Worm (Caenorhabditis elegans) whole organism, L4 larva: Measurements from ENCODE around the gene Y62F5A.12.

Experiments used
- F10B5.3 ChIP-seq: sonication (generic microtip); optimal IDR thresholded peaks from 2 replicates; lab custom pipeline; 2016; ENCODE audit warnings: mild to moderate bottlenecking, missing genetic modification characterization, missing compliant biosample characterization
- F44E2.7 ChIP-seq: fragments of 200-800 bp; sonication (Bioruptor generic); IDR thresholded peaks from 2 replicates; pipeline ENCODE4 v2.1.2; 2022; ENCODE audit warnings: missing genetic modification characterization, missing compliant biosample characterization
- F49E8.2 ChIP-seq: sonication (generic microtip); optimal IDR thresholded peaks from 2 replicates; lab custom pipeline; 2016; ENCODE audit warnings: missing compliant biosample characterization, mild to moderate bottlenecking, missing genetic modification characterization, borderline replicate concordance
- T20F7.1 ChIP-seq: fragments of 200-800 bp; sonication (Bioruptor generic); optimal IDR thresholded peaks from 2 replicates; lab custom pipeline; 2018; ENCODE audit warnings: mild to moderate bottlenecking, missing genetic modification characterization, missing compliant biosample characterization
- T26A8.4 ChIP-seq: fragments of 200-800 bp; sonication (Bioruptor generic); IDR thresholded peaks from 2 replicates; pipeline ENCODE4 v1.3.6; 2022; ENCODE audit warnings: missing genetic modification characterization, missing compliant biosample characterization
- Y48G9A.11 ChIP-seq: fragments of 200-800 bp; sonication (Bioruptor generic); IDR thresholded peaks from 2 replicates; pipeline ENCODE4 v1.3.6; 2022; ENCODE audit warnings: missing genetic modification reagents, missing genetic modification characterization, missing compliant biosample characterization
- Y5F2A.4 ChIP-seq: fragments of 200-800 bp; sonication (Bioruptor generic); optimal IDR thresholded peaks from 2 replicates; lab custom pipeline; 2018; ENCODE audit warnings: mild to moderate bottlenecking, missing genetic modification characterization, missing compliant biosample characterization
- aha-1 ChIP-seq: fragments of 150-350 bp; peaks from one replicate; lab custom pipeline; 2014; ENCODE audit warnings: missing biosample characterization, missing genetic modification characterization
- aly-2 ChIP-seq: sonication (generic microtip); optimal IDR thresholded peaks from 2 replicates; lab custom pipeline; 2018; ENCODE audit warnings: missing biosample characterization, missing genetic modification characterization
- ama-1 ChIP-seq: fragments of 150-350 bp; optimal IDR thresholded peaks from 2 replicates; lab custom pipeline; 2014; ENCODE audit warnings: inconsistent platforms, mixed read lengths
- attf-4 ChIP-seq: sonication (generic microtip); optimal IDR thresholded peaks from 3 replicates; lab custom pipeline; 2017; ENCODE audit warnings: missing biosample characterization, missing genetic modification characterization
- cey-2 ChIP-seq: sonication (generic microtip); optimal IDR thresholded peaks from 3 replicates; lab custom pipeline; 2017; ENCODE audit warnings: missing genetic modification characterization, mild to moderate bottlenecking, missing compliant biosample characterization, antibody characterized with exemption, borderline replicate concordance; ENCODE audit not compliant: insufficient read depth
- ctbp-1 ChIP-seq: fragments of 200-800 bp; sonication (Bioruptor generic); IDR thresholded peaks from 2 replicates; pipeline ENCODE4 v1.3.6; 2022; ENCODE audit warnings: missing genetic modification reagents, missing genetic modification characterization, missing compliant biosample characterization
- daf-19 ChIP-seq: fragments of 200-800 bp; sonication (Bioruptor generic); conservative IDR thresholded peaks from 2 replicates; pipeline ENCODE4 v1.3.6; 2022; ENCODE audit warnings: missing genetic modification characterization, missing compliant biosample characterization
- daf-8 ChIP-seq: fragments of 200-800 bp; sonication (Bioruptor generic); IDR thresholded peaks from 2 replicates; pipeline ENCODE4 v1.3.6; 2022; ENCODE audit warnings: missing genetic modification characterization, missing compliant biosample characterization
- duxl-1 ChIP-seq: sonication (generic microtip); optimal IDR thresholded peaks from 2 replicates; lab custom pipeline; 2016; ENCODE audit warnings: mild to moderate bottlenecking, missing genetic modification characterization, moderate library complexity, missing compliant biosample characterization; ENCODE audit not compliant: poor library complexity
- dve-1 ChIP-seq: sonication (generic microtip); optimal IDR thresholded peaks from 2 replicates; lab custom pipeline; 2017; ENCODE audit warnings: antibody characterized with exemption, mild to moderate bottlenecking, missing genetic modification characterization, missing compliant biosample characterization; ENCODE audit not compliant: insufficient read depth
- egl-43 ChIP-seq: fragments of 200-800 bp; sonication (Bioruptor generic); IDR thresholded peaks from 2 replicates; pipeline ENCODE4 v1.3.6; 2022; ENCODE audit warnings: missing genetic modification reagents, missing genetic modification characterization, missing compliant biosample characterization
- hlh-11 ChIP-seq: fragments of 200-800 bp; sonication (Bioruptor generic); optimal IDR thresholded peaks from 2 replicates; lab custom pipeline; 2018; ENCODE audit warnings: mild to moderate bottlenecking, missing genetic modification characterization, missing compliant biosample characterization
- hmg-1.1 ChIP-seq: fragments of 200-800 bp; sonication (Bioruptor generic); IDR thresholded peaks from 2 replicates; pipeline ENCODE4 v1.3.6; 2022; ENCODE audit warnings: missing genetic modification reagents, missing genetic modification characterization, missing compliant biosample characterization
- jun-1 ChIP-seq: fragments of 150-350 bp; optimal IDR thresholded peaks from 2 replicates; lab custom pipeline; 2014; ENCODE audit warnings: missing biosample characterization, missing genetic modification reagents, missing genetic modification characterization
- lim-7 ChIP-seq: fragments of 200-800 bp; sonication (Bioruptor generic); IDR thresholded peaks from 2 replicates; pipeline ENCODE4 v1.3.6; 2022; ENCODE audit warnings: missing genetic modification characterization, missing compliant biosample characterization
- lin-1 ChIP-seq: fragments of 200-800 bp; sonication (Bioruptor generic); IDR thresholded peaks from 2 replicates; pipeline ENCODE4 v1.3.6; 2022; ENCODE audit warnings: missing genetic modification reagents, missing genetic modification characterization, missing compliant biosample characterization
- lin-15B ChIP-seq: fragments of 150-350 bp; sonication (generic microtip); optimal IDR thresholded peaks from 3 replicates; lab custom pipeline; 2014; ENCODE audit warnings: missing biosample characterization, missing genetic modification characterization
- lin-29 ChIP-seq: fragments of 200-800 bp; sonication (Bioruptor generic); IDR thresholded peaks from 2 replicates; pipeline ENCODE4 v1.3.6; 2022; ENCODE audit warnings: missing genetic modification reagents, missing genetic modification characterization, missing compliant biosample characterization
- madf-5 ChIP-seq, 2 experiments: fragments of 200-800 bp; sonication (Bioruptor generic); IDR thresholded peaks; 2 replicates each; pipeline ENCODE4 v1.3.6; 2022; ENCODE audit warnings: missing compliant biosample characterization in 2 of 2, missing genetic modification characterization in 2 of 2
- mdt-29 ChIP-seq: fragments of 200-800 bp; sonication (Bioruptor generic); IDR thresholded peaks from 2 replicates; pipeline ENCODE4 v1.3.6; 2022; ENCODE audit warnings: missing genetic modification reagents, missing genetic modification characterization, missing compliant biosample characterization
- mep-1 ChIP-seq: fragments of 150-350 bp; sonication (generic microtip); optimal IDR thresholded peaks from 3 replicates; lab custom pipeline; 2014; ENCODE audit warnings: missing biosample characterization, missing genetic modification characterization
- mes-2 ChIP-seq: sonication (generic microtip); optimal IDR thresholded peaks from 2 replicates; lab custom pipeline; 2016; ENCODE audit warnings: missing genotype, mild to moderate bottlenecking, missing genetic modification characterization, missing compliant biosample characterization; ENCODE audit not compliant: poor library complexity, severe bottlenecking
- mxl-3 ChIP-seq: fragments of 200-800 bp; sonication (Bioruptor generic); optimal IDR thresholded peaks from 2 replicates; lab custom pipeline; 2018; ENCODE audit warnings: mild to moderate bottlenecking, missing genetic modification characterization, missing compliant biosample characterization
- nhr-76 ChIP-seq: fragments of 150-350 bp; optimal IDR thresholded peaks from 2 replicates; lab custom pipeline; 2014; ENCODE audit warnings: missing biosample characterization, missing genetic modification characterization
- saeg-2 ChIP-seq: fragments of 200-800 bp; sonication (Bioruptor generic); IDR thresholded peaks from 2 replicates; pipeline ENCODE4 v1.3.6; 2022; ENCODE audit warnings: missing genetic modification reagents, missing genetic modification characterization, missing compliant biosample characterization
- set-16 ChIP-seq: fragments of 200-800 bp; sonication (Bioruptor generic); IDR thresholded peaks from 2 replicates; pipeline ENCODE4 v1.3.6; 2022; ENCODE audit warnings: missing genetic modification reagents, missing genetic modification characterization, missing compliant biosample characterization
- snpc-4 ChIP-seq: fragments of 150-350 bp; optimal IDR thresholded peaks from 2 replicates; lab custom pipeline; 2014; ENCODE audit warnings: missing biosample characterization, missing genetic modification characterization
- spr-3 ChIP-seq: fragments of 200-800 bp; sonication (Bioruptor generic); optimal IDR thresholded peaks from 2 replicates; lab custom pipeline; 2018; ENCODE audit warnings: mild to moderate bottlenecking, missing genetic modification characterization, missing compliant biosample characterization
- tra-1 ChIP-seq: fragments of 200-800 bp; sonication (Bioruptor generic); IDR thresholded peaks from 2 replicates; pipeline ENCODE4 v1.3.6; 2022; ENCODE audit warnings: missing genetic modification reagents, missing genetic modification characterization, missing compliant biosample characterization
- unc-130 ChIP-seq: sonication (generic microtip); optimal IDR thresholded peaks from 2 replicates; lab custom pipeline; 2016; ENCODE audit warnings: missing genetic modification reagents, missing genetic modification characterization, missing compliant biosample characterization
- unc-39 ChIP-seq: sonication (generic microtip); optimal IDR thresholded peaks from 2 replicates; lab custom pipeline; 2017; ENCODE audit warnings: missing biosample characterization, missing genetic modification characterization
- unc-62 ChIP-seq, 3 experiments: fragments of 150-350 bp in 1 of 3; sonication (generic microtip); optimal IDR thresholded peaks in 2 of 3; peaks in 1 of 3; 1 replicate in 1 of 3; 2 replicates in 2 of 3; lab custom pipeline; 2014 to 2017; ENCODE audit warnings: missing biosample characterization in 3 of 3, missing genetic modification characterization in 3 of 3, missing genetic modification reagents in 3 of 3, missing genotype in 1 of 3
- vab-7 ChIP-seq: fragments of 200-800 bp; sonication (Bioruptor generic); IDR thresholded peaks from 2 replicates; pipeline ENCODE4 v1.3.6; 2022; ENCODE audit warnings: missing genetic modification reagents, missing genetic modification characterization, missing compliant biosample characterization
- zag-1 ChIP-seq: fragments of 150-350 bp; optimal IDR thresholded peaks from 2 replicates; lab custom pipeline; 2014; ENCODE audit warnings: missing biosample characterization, missing genetic modification characterization
- zip-2 ChIP-seq: fragments of 150-350 bp; optimal IDR thresholded peaks from 2 replicates; lab custom pipeline; 2014; ENCODE audit warnings: missing biosample characterization, missing genetic modification characterization

The Y62F5A.12 gene

ce11 chrII:11518184-11518583 is 16.1 kb downstream of the Y62F5A.12 start, which contains the start of gene B0334.10:
B0334.10 (plus strand) TSS chrII:11518484.
- no peak for TF ChIP-seq jun-1 (tag; lab: Kevin White, UChicago)
- TF ChIP-seq mxl-3 (GFP tag; lab: Kevin White, UChicago) = no peak
- no peak for TF ChIP-seq lin-15B
- TF ChIP-seq F49E8.2 (tag; lab: Kevin White, UChicago) = no peak
- TF ChIP-seq Y48G9A.11 (GFP tag; lab: Robert Waterston, UW) = no peak
- TF ChIP-seq F10B5.3 (tag; lab: Kevin White, UChicago) = no peak
- TF ChIP-seq T20F7.1 (GFP tag; lab: Kevin White, UChicago) = no peak
- no peak for TF ChIP-seq vab-7 (GFP tag; lab: Robert Waterston, UW)
- no peak for TF ChIP-seq attf-4
- TF ChIP-seq unc-130 (GFP tag; lab: Kevin White, UChicago) = no peak
- no peak for TF ChIP-seq ama-1 (lab: Kevin White, UChicago)
- no peak for TF ChIP-seq zag-1 (tag; lab: Kevin White, UChicago)

ce11 chrII:11514775-11515174 is 19.5 kb downstream of the Y62F5A.12 start, which contains the start of gene srh-44:
srh-44 (plus strand) TSS chrII:11515075.
- TF ChIP-seq set-16 (GFP tag; lab: Robert Waterston, UW) (no peak), mes-2 (tag; lab: Kevin White, UChicago) (no peak), mep-1 (tag; lab: Kevin White, UChicago) (no peak), saeg-2 (GFP tag; lab: Robert Waterston, UW) (no peak), snpc-4 (tag; lab: Kevin White, UChicago) (no peak), lim-7 (GFP tag; lab: Robert Waterston, UW) (no peak), nhr-76 (tag; lab: Kevin White, UChicago) (no peak), unc-39 (no peak), madf-5 (GFP tag; IDR thresholded peaks at IDR 0.05; lab: Robert Waterston, UW) (no peak), cey-2 (tag; lab: Kevin White, UChicago) (no peak), T26A8.4 (GFP tag; lab: Robert Waterston, UW) (no peak), dve-1 (no peak), Y5F2A.4 (GFP tag; lab: Kevin White, UChicago) (no peak), ctbp-1 (no peak), zip-2 (no peak), daf-8 (GFP tag; lab: Robert Waterston, UW) (no peak), hmg-1.1 (no peak), tra-1 (GFP tag; lab: Robert Waterston, UW) (no peak), mdt-29 (GFP tag; lab: Robert Waterston, UW) (no peak)
- TF ChIP-seq, all 104 proteins: peak for 0

ce11 chrII:11512921-11513320 is 21.4 kb downstream of the Y62F5A.12 start:
- no peak for TF ChIP-seq egl-43 (GFP tag; lab: Robert Waterston, UW)
- TF ChIP-seq aha-1 (tag; lab: Kevin White, UChicago) = peak; percentile 59
- TF ChIP-seq unc-62 (GFP tag; optimal IDR thresholded peaks at IDR 0.05 in 1 of 2; lab: Kevin White, UChicago) = peak in 1 of 2 experiments; percentile 74
- TF ChIP-seq unc-62 (tag; optimal IDR thresholded peaks at IDR 0.05; lab: Kevin White, UChicago) = no peak
- TF ChIP-seq, all 104 proteins: peak for 2

ce11 chrII:11510373-11510772 is 23.9 kb downstream of the Y62F5A.12 start, which contains the start of gene npr-41:
npr-41 (plus strand) TSS chrII:11510673.
- TF ChIP-seq lin-1 (GFP tag; lab: Robert Waterston, UW) = no peak
- TF ChIP-seq lin-29 = no peak
- no peak for TF ChIP-seq ama-1 (lab: Kevin White, UChicago)
- TF ChIP-seq aly-2 (tag; lab: Kevin White, UChicago) = no peak
- no peak for TF ChIP-seq mes-2 (tag; lab: Kevin White, UChicago)
- TF ChIP-seq egl-43 (GFP tag; lab: Robert Waterston, UW) = no peak
- TF ChIP-seq daf-19 (GFP tag; lab: Robert Waterston, UW) = no peak
- TF ChIP-seq spr-3 (GFP tag; lab: Kevin White, UChicago) = no peak
- no peak for TF ChIP-seq hlh-11
- no peak for TF ChIP-seq zip-2
- TF ChIP-seq snpc-4 (tag; lab: Kevin White, UChicago) = no peak
- no peak for TF ChIP-seq duxl-1 (tag; lab: Kevin White, UChicago)
- no peak for TF ChIP-seq F44E2.7 (GFP tag; lab: Robert Waterston, UW)
